Worm (Caenorhabditis elegans): Measurements from ENCODE around the gene C15F1.5.

ce11 chrII:6941520-6941919 lies 28.9 kb downstream of the C15F1.5 start:
- TF ChIP-seq unc-39 (tag; optimal IDR thresholded peaks at IDR 0.05) (no peak), snpc-1.2 (GFP tag; IDR thresholded peaks at IDR 0.05) (no peak)
